Fruit fly (Drosophila melanogaster): ENCODE results near the gene pkm.
A peak's percentile ranks its signal among the peaks of the same experiment; 100 is the strongest.

The pkm gene

DNA sequence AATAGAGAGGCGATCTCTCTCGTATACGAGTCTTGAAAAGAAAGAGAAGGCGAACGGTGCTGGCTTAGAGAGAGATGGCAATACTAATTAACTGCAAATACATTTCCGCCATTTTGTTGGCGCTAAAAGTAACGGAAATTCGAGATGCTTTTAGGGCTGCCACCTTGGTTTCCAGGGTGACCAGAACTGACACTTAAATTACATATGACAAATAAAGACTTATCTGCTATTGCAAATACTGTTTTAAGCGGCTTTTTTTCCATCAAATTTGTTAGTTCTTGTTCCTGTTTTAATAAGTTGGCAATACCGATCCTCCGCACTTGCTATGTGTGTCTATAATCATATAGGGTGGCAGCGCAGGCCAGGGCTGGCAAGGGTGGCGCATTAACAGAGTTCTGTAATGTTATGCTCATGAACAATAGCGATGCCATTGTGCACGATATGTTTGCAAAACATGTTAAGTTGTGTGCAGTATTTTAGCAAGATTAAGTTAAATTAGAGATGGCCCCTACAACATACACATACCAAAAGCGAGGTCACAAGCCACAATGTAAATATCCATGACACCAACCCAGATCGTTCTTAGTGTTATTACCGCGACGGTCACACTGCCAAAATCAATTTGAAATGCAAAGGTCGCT is 3.7 kb downstream of the pkm start, which contains the start of gene nod (continued):
- TF ChIP-seq CG10431 (GFP tag; optimal IDR thresholded peaks at IDR 0.05) (no peak), Jarid2 (GFP tag; optimal IDR thresholded peaks at IDR 0.05) (no peak), CG13775 (GFP tag; optimal IDR thresholded peaks at IDR 0.05) (peak; percentile 68), Xbp1 (GFP tag; optimal IDR thresholded peaks at IDR 0.05) (peak; percentile 61), al (GFP tag; IDR thresholded peaks at IDR 0.05) (peak; percentile 47; the same call in 1 of the 2 replicates), p53 (GFP tag; optimal IDR thresholded peaks at IDR 0.05) (peak; percentile 61), z (GFP tag; IDR thresholded peaks at IDR 0.05) (peak; percentile 45; the same call in 1 of the 3 replicates), CG10209 (GFP tag; optimal IDR thresholded peaks at IDR 0.05) (peak; percentile 46), CG13296 (GFP tag; optimal IDR thresholded peaks at IDR 0.05) (peak; percentile 71), CG12391 (tag; optimal IDR thresholded peaks at IDR 0.05) (peak; percentile 63), CG6765 (GFP tag; optimal IDR thresholded peaks at IDR 0.05) (peak; percentile 46), ems (GFP tag; optimal IDR thresholded peaks at IDR 0.05) (peak; percentile 78), mirr (GFP tag; optimal IDR thresholded peaks at IDR 0.05) (peak; percentile 42), HLHmδ (GFP tag; optimal IDR thresholded peaks at IDR 0.05) (no peak), Gsc (GFP tag; IDR thresholded peaks at IDR 0.05) (no peak), E2f1 (GFP tag; IDR thresholded peaks at IDR 0.05) (peak; percentile 52; the same call in 1 of the 2 replicates), fru (optimal IDR thresholded peaks at IDR 0.05) (no peak), CG16813 (GFP tag; IDR thresholded peaks at IDR 0.05; ENCODE audit: partially characterized antibody) (peak; percentile 63), Dbx (GFP tag; IDR thresholded peaks at IDR 0.05) (peak; percentile 58; the same call in 1 of the 3 replicates), ato (GFP tag; IDR thresholded peaks at IDR 0.05; ENCODE audit: partially characterized antibody) (no peak; the same call in 1 of the 2 replicates), CG5953 (GFP tag; IDR thresholded peaks at IDR 0.05) (peak; percentile 32; the same call in 1 of the 2 replicates), Spps (tag; optimal IDR thresholded peaks at IDR 0.05) (peak; percentile 13), Side (GFP tag; optimal IDR thresholded peaks at IDR 0.05) (peak; percentile 69), repo (GFP tag; optimal IDR thresholded peaks at IDR 0.05) (peak; percentile 36), ap (GFP tag; IDR thresholded peaks at IDR 0.05) (peak; percentile 48), hbn (GFP tag; IDR thresholded peaks at IDR 0.05; ENCODE audit: partially characterized antibody) (peak; percentile 73), Gug (GFP tag; IDR thresholded peaks at IDR 0.05) (peak; percentile 36; the same call in 1 of the 4 replicates), CG4820 (GFP tag; optimal IDR thresholded peaks at IDR 0.05) (peak; percentile 56), Nf-YC (tag; optimal IDR thresholded peaks at IDR 0.05) (peak; percentile 48), CG7357 (GFP tag; IDR thresholded peaks at IDR 0.05) (peak; percentile 13; the same call in 1 of the 3 replicates), CG11560 (tag; IDR thresholded peaks at IDR 0.05) (peak; percentile 47; the same call in 1 of the 3 replicates), CG6272 (GFP tag; IDR thresholded peaks at IDR 0.05) (peak; percentile 48; the same call in 1 of the 2 replicates), Hr51 (GFP tag; optimal IDR thresholded peaks at IDR 0.05) (peak; percentile 46 to 58), row (GFP tag; IDR thresholded peaks at IDR 0.05) (peak; percentile 64), CG11504 (tag; optimal IDR thresholded peaks at IDR 0.05) (no peak), D (optimal IDR thresholded peaks at IDR 0.05) (peak; percentile 71), D (GFP tag; optimal IDR thresholded peaks at IDR 0.05) (peak; percentile 10), chn (GFP tag; optimal IDR thresholded peaks at IDR 0.05) (peak; percentile 54), CG15696 (tag; optimal IDR thresholded peaks at IDR 0.05) (peak; percentile 41), CG11696 (GFP tag; IDR thresholded peaks at IDR 0.05) (no peak), Atf6 (GFP tag; IDR thresholded peaks at IDR 0.05) (peak; percentile 56), CG17186 (GFP tag; optimal IDR thresholded peaks at IDR 0.05) (peak; percentile 51), pzg (GFP tag; optimal IDR thresholded peaks at IDR 0.05) (peak; percentile 97), Hmx (GFP tag; optimal IDR thresholded peaks at IDR 0.05) (no peak), shn (GFP tag; optimal IDR thresholded peaks at IDR 0.05) (peak; percentile 67), CG15269 (tag; optimal IDR thresholded peaks at IDR 0.05) (peak; percentile 55), CG14710 (tag; optimal IDR thresholded peaks at IDR 0.05) (peak; percentile 71), Oaz (GFP tag; IDR thresholded peaks at IDR 0.05) (no peak; the same call in 1 of the 2 replicates), Neu2 (GFP tag; optimal IDR thresholded peaks at IDR 0.05; ENCODE audit: borderline replicate concordance) (peak; percentile 36), ftz-f1 (GFP tag; optimal IDR thresholded peaks at IDR 0.05) (peak; percentile 87)
